Fruit fly (Drosophila melanogaster) whole organism, prepupa: ENCODE measurements around the gene CG5377.

ENCODE experiments used
- CG10631 ChIP-seq: fragments of 200-800 bp; sonication (Bioruptor generic); optimal IDR thresholded peaks from 2 replicates; lab custom pipeline; 2016; ENCODE audit warnings: missing biosample characterization, missing genetic modification characterization
- CG10669 ChIP-seq: fragments of 200-800 bp; sonication (Bioruptor generic); optimal IDR thresholded peaks from 3 replicates; lab custom pipeline; 2018; ENCODE audit warnings: missing biosample characterization, mild to moderate bottlenecking, missing genetic modification characterization, moderate library complexity
- CG11762 ChIP-seq: fragments of 200-800 bp; sonication (Bioruptor generic); optimal IDR thresholded peaks from 3 replicates; lab custom pipeline; 2016; ENCODE audit warnings: missing biosample characterization, missing genetic modification characterization; ENCODE audit not compliant: insufficient read depth
- CG11902 ChIP-seq: fragments of 200-800 bp; sonication (Bioruptor generic); optimal IDR thresholded peaks from 3 replicates; lab custom pipeline; 2016; ENCODE audit warnings: missing biosample characterization, missing genetic modification characterization
- CG1621 ChIP-seq: fragments of 200-800 bp; sonication (Bioruptor generic); optimal IDR thresholded peaks from 3 replicates; lab custom pipeline; 2018; ENCODE audit warnings: missing biosample characterization, mild to moderate bottlenecking, missing genetic modification characterization
- CG16779 ChIP-seq: fragments of 200-800 bp; sonication (Bioruptor generic); optimal IDR thresholded peaks from 3 replicates; lab custom pipeline; 2017; ENCODE audit warnings: missing biosample characterization, mild to moderate bottlenecking, missing genetic modification characterization
- CG3032 ChIP-seq: fragments of 200-800 bp; optimal IDR thresholded peaks from 2 replicates; lab custom pipeline; 2019; ENCODE audit warnings: missing biosample characterization, mild to moderate bottlenecking, missing genetic modification characterization, moderate library complexity
- CG31627 ChIP-seq: fragments of 200-800 bp; sonication (Bioruptor generic); optimal IDR thresholded peaks from 3 replicates; lab custom pipeline; 2016; ENCODE audit warnings: missing biosample characterization, missing genetic modification characterization
- CG32006 ChIP-seq: fragments of 200-800 bp; sonication (Bioruptor generic); optimal IDR thresholded peaks from 3 replicates; lab custom pipeline; 2017; ENCODE audit warnings: missing biosample characterization, mild to moderate bottlenecking, missing genetic modification characterization
- CG34406 ChIP-seq: fragments of 200-800 bp; sonication (Bioruptor generic); optimal IDR thresholded peaks from 3 replicates; lab custom pipeline; 2016; ENCODE audit warnings: missing biosample characterization, missing genetic modification characterization
- CG3919 ChIP-seq: fragments of 200-800 bp; sonication (Bioruptor generic); optimal IDR thresholded peaks from 3 replicates; lab custom pipeline; 2016; ENCODE audit warnings: missing biosample characterization, missing genetic modification characterization
- CG4318 ChIP-seq: fragments of 200-800 bp; sonication (Bioruptor generic); optimal IDR thresholded peaks from 3 replicates; lab custom pipeline; 2017; ENCODE audit warnings: missing biosample characterization, mild to moderate bottlenecking, missing genetic modification characterization
- CG6163 ChIP-seq: fragments of 200-800 bp; sonication (Bioruptor generic); IDR thresholded peaks from 3 replicates; pipeline ENCODE4 v1.3.6; 2022; ENCODE audit warnings: missing biosample characterization, missing genetic modification characterization
- CG6276 ChIP-seq: fragments of 200-800 bp; sonication (Bioruptor generic); optimal IDR thresholded peaks from 2 replicates; lab custom pipeline; 2017; ENCODE audit warnings: missing biosample characterization, mild to moderate bottlenecking, missing genetic modification characterization
- CG6792 ChIP-seq: fragments of 200-800 bp; sonication (Bioruptor generic); optimal IDR thresholded peaks from 3 replicates; lab custom pipeline; 2016; ENCODE audit warnings: missing biosample characterization, missing genetic modification characterization
- CG6808 ChIP-seq: fragments of 200-800 bp; sonication (Bioruptor generic); optimal IDR thresholded peaks from 3 replicates; lab custom pipeline; 2017; ENCODE audit warnings: missing biosample characterization, missing genetic modification characterization, mild to moderate bottlenecking, moderate library complexity, missing genetic modification reagents
- CG8119 ChIP-seq: fragments of 200-800 bp; sonication (Bioruptor generic); IDR thresholded peaks from 3 replicates; pipeline ENCODE4 v1.3.6; 2022; ENCODE audit warnings: missing biosample characterization, missing genetic modification characterization
- CG8632 ChIP-seq: fragments of 200-800 bp; sonication (Bioruptor generic); optimal IDR thresholded peaks from 3 replicates; lab custom pipeline; 2016; ENCODE audit warnings: missing biosample characterization, missing genetic modification characterization
- Eip75B ChIP-seq: fragments of 200-800 bp; sonication (Bioruptor generic); optimal IDR thresholded peaks from 3 replicates; lab custom pipeline; 2016; ENCODE audit warnings: missing biosample characterization, missing genetic modification characterization
- Eip78C ChIP-seq: fragments of 200-800 bp; sonication (Bioruptor generic); peaks from one replicate; lab custom pipeline; 2016; ENCODE audit warnings: missing biosample characterization, missing genetic modification characterization
- Eip93F ChIP-seq: fragments of 200-800 bp; sonication (Bioruptor generic); optimal IDR thresholded peaks from 2 replicates; lab custom pipeline; 2016; ENCODE audit warnings: missing biosample characterization, mild to moderate bottlenecking, missing genetic modification characterization
- Ets96B ChIP-seq: fragments of 200-800 bp; optimal IDR thresholded peaks from 2 replicates; lab custom pipeline; 2019; ENCODE audit warnings: missing biosample characterization, mild to moderate bottlenecking, missing genetic modification characterization, moderate library complexity
- Gug ChIP-seq: fragments of 200-800 bp; sonication (Bioruptor generic); IDR thresholded peaks from 2 replicates; pipeline ENCODE4 v1.3.6; 2022; ENCODE audit warnings: missing biosample characterization, missing genetic modification characterization
- Hr38 ChIP-seq: sonication (Bioruptor generic); optimal IDR thresholded peaks from 2 replicates; lab custom pipeline; 2016; ENCODE audit warnings: missing biosample characterization, missing genetic modification characterization
- Hr4 ChIP-seq: fragments of 200-800 bp; sonication (Bioruptor generic); optimal IDR thresholded peaks from 3 replicates; lab custom pipeline; 2016; ENCODE audit warnings: missing biosample characterization, missing genetic modification characterization
- Smox ChIP-seq: fragments of 200-800 bp; sonication (Bioruptor generic); optimal IDR thresholded peaks from 3 replicates; lab custom pipeline; 2016; ENCODE audit warnings: missing biosample characterization, missing genetic modification characterization
- Sox14 ChIP-seq: fragments of 200-800 bp; sonication (Bioruptor generic); optimal IDR thresholded peaks from 3 replicates; lab custom pipeline; 2016; ENCODE audit warnings: missing biosample characterization, missing genetic modification characterization
- achi ChIP-seq: fragments of 200-800 bp; sonication (Bioruptor generic); optimal IDR thresholded peaks from 3 replicates; lab custom pipeline; 2016; ENCODE audit warnings: missing biosample characterization, missing genetic modification characterization
- cyc ChIP-seq: fragments of 200-800 bp; sonication (Bioruptor generic); optimal IDR thresholded peaks from 3 replicates; lab custom pipeline; 2016; ENCODE audit warnings: missing biosample characterization, missing genetic modification characterization
- dac ChIP-seq: fragments of 200-800 bp; sonication (Bioruptor generic); optimal IDR thresholded peaks from 2 replicates; lab custom pipeline; 2017; ENCODE audit warnings: missing biosample characterization, mild to moderate bottlenecking, missing genetic modification characterization
- eg ChIP-seq: fragments of 200-800 bp; sonication (Bioruptor generic); IDR thresholded peaks from 3 replicates; pipeline ENCODE4 v1.3.6; 2022; ENCODE audit warnings: missing biosample characterization, missing genetic modification characterization
- esn ChIP-seq: fragments of 200-800 bp; sonication (Bioruptor generic); optimal IDR thresholded peaks from 2 replicates; lab custom pipeline; 2016; ENCODE audit warnings: missing biosample characterization, mild to moderate bottlenecking, missing genetic modification characterization, moderate library complexity
- fd59A ChIP-seq: fragments of 200-800 bp; sonication (Bioruptor generic); optimal IDR thresholded peaks from 2 replicates; lab custom pipeline; 2017; ENCODE audit warnings: missing biosample characterization, mild to moderate bottlenecking, missing genetic modification characterization, missing genetic modification reagents
- fd85E ChIP-seq: fragments of 200-800 bp; sonication (Bioruptor generic); optimal IDR thresholded peaks from 3 replicates; lab custom pipeline; 2016; ENCODE audit warnings: missing biosample characterization, missing genetic modification characterization
- fkh ChIP-seq: fragments of 200-800 bp; sonication (Bioruptor generic); optimal IDR thresholded peaks from 3 replicates; lab custom pipeline; 2017; ENCODE audit warnings: missing biosample characterization, mild to moderate bottlenecking, missing genetic modification characterization, moderate library complexity
- lz ChIP-seq: fragments of 200-800 bp; sonication (Bioruptor generic); optimal IDR thresholded peaks from 3 replicates; lab custom pipeline; 2016; ENCODE audit warnings: missing biosample characterization, missing genetic modification characterization
- net ChIP-seq: fragments of 200-800 bp; sonication (Bioruptor generic); optimal IDR thresholded peaks from 3 replicates; lab custom pipeline; 2016; ENCODE audit warnings: missing biosample characterization, missing genetic modification characterization
- pdm3 ChIP-seq: fragments of 200-800 bp; sonication (Bioruptor generic); optimal IDR thresholded peaks from 3 replicates; lab custom pipeline; 2016; ENCODE audit warnings: missing biosample characterization, missing genetic modification characterization
- spab ChIP-seq: fragments of 200-800 bp; sonication (Bioruptor generic); optimal IDR thresholded peaks from 2 replicates; lab custom pipeline; 2017; ENCODE audit warnings: missing biosample characterization, mild to moderate bottlenecking, missing genetic modification characterization, missing genetic modification reagents
- ss ChIP-seq, 2 experiments: fragments of 200-800 bp; sonication (Bioruptor generic); optimal IDR thresholded peaks; 2 replicates in 1 of 2; 3 replicates in 1 of 2; lab custom pipeline; 2017 to 2018; ENCODE audit warnings: mild to moderate bottlenecking in 2 of 2, missing biosample characterization in 2 of 2, missing genetic modification characterization in 2 of 2, moderate library complexity in 1 of 2
- svp ChIP-seq: fragments of 200-800 bp; sonication (Bioruptor generic); peaks from one replicate; lab custom pipeline; 2016; ENCODE audit warnings: missing biosample characterization, missing genetic modification characterization
- topi ChIP-seq: fragments of 200-800 bp; sonication (Bioruptor generic); optimal IDR thresholded peaks from 3 replicates; lab custom pipeline; 2016; ENCODE audit warnings: missing biosample characterization, missing genetic modification characterization

Gene CG5377

dm6 chr3R:22461673-22462585, 6.0 kb downstream of the CG5377 start, which contains the start of the genes Rpn7 and AP-2mu:
Gene Rpn7, minus strand, starts transcription at chr3R:22462054.
Gene AP-2mu, plus strand, starts transcription at chr3R:22462455.
- no peak for TF ChIP-seq fkh (GFP tag; lab: Kevin White, UChicago)
- TF ChIP-seq CG10631 (GFP tag; lab: Kevin White, UChicago) = peak; percentile 21
- TF ChIP-seq fd59A (GFP tag; lab: Kevin White, UChicago) = no peak
- TF ChIP-seq CG10669 (GFP tag; lab: Kevin White, UChicago) = no peak
- TF ChIP-seq Hr38 (GFP tag; lab: Kevin White, UChicago) = no peak
- TF ChIP-seq svp (GFP tag; lab: Kevin White, UChicago) = peak; percentile 73
- peak; percentile 21 for TF ChIP-seq Eip78C (GFP tag; lab: Kevin White, UChicago)
- no peak for TF ChIP-seq CG11762 (GFP tag; lab: Kevin White, UChicago)
- no peak for TF ChIP-seq Eip75B
- TF ChIP-seq esn (GFP tag; lab: Kevin White, UChicago) = peak; percentile 12
- peak; percentile 7 for TF ChIP-seq topi
- TF ChIP-seq Smox = no peak
- no peak for TF ChIP-seq Gug
- TF ChIP-seq, all 60 proteins: peak for 5

- TF ChIP-seq fkh (GFP tag; lab: Kevin White, UChicago) = peak; percentile 25
- peak; percentile 15 for TF ChIP-seq Eip78C (GFP tag; lab: Kevin White, UChicago)
- no peak for TF ChIP-seq CG3919 (GFP tag; lab: Kevin White, UChicago)
These were observed 11.9 kb downstream of the CG5377 start for dm6 chr3R:22456007-22456406.

- TF ChIP-seq pdm3 (GFP tag; lab: Kevin White, UChicago) (peak; percentile 34), Eip75B (peak; percentile 52), CG3032 (peak; percentile 38), eg (GFP tag; lab: Robert Waterston, UW) (0 out of 3 replicates have a peak, but pooled peaks have one; percentile 13), CG6808 (GFP tag; lab: Kevin White, UChicago) (peak; percentile 53), Eip78C (GFP tag; lab: Kevin White, UChicago) (peak; percentile 88), cyc (GFP tag; lab: Kevin White, UChicago) (no peak), Gug (no peak), fd59A (GFP tag; lab: Kevin White, UChicago) (peak; percentile 16), Hr4 (GFP tag; lab: Kevin White, UChicago) (no peak), CG32006 (GFP tag; lab: Kevin White, UChicago) (peak; percentile 72), CG3919 (GFP tag; lab: Kevin White, UChicago) (peak; percentile 35), fkh (GFP tag; lab: Kevin White, UChicago) (no peak), spab (GFP tag; lab: Kevin White, UChicago) (peak; percentile 54), net (peak; percentile 26), CG34406 (GFP tag; lab: Kevin White, UChicago) (peak; percentile 32), CG11902 (peak; percentile 13), lz (GFP tag; lab: Kevin White, UChicago) (peak; percentile 9), CG4318 (GFP tag; lab: Kevin White, UChicago) (no peak), svp (GFP tag; lab: Kevin White, UChicago) (peak; percentile 81), CG11762 (GFP tag; lab: Kevin White, UChicago) (peak; percentile 37), ss (GFP tag; optimal IDR thresholded peaks at IDR 0.05; lab: Kevin White, UChicago) (peak in 1 of 2 experiments; percentile 48), CG1621 (tag; lab: Kevin White, UChicago) (peak; percentile 18), CG8119 (GFP tag; lab: Robert Waterston, UW) (0 out of 3 replicates have a peak, but pooled peaks have one; percentile 22), Eip93F (no peak), fd85E (GFP tag; lab: Kevin White, UChicago) (no peak), dac (GFP tag; lab: Kevin White, UChicago) (no peak), CG6792 (peak; percentile 38), achi (GFP tag; lab: Kevin White, UChicago) (peak; percentile 52), CG6276 (GFP tag; lab: Kevin White, UChicago) (peak; percentile 27), CG16779 (tag; lab: Kevin White, UChicago) (peak; percentile 35), Sox14 (GFP tag; lab: Kevin White, UChicago) (peak; percentile 32), CG6163 (GFP tag; lab: Robert Waterston, UW) (no peak), CG31627 (GFP tag; lab: Kevin White, UChicago) (no peak), CG10631 (GFP tag; lab: Kevin White, UChicago) (peak; percentile 20), Ets96B (tag; lab: Kevin White, UChicago) (peak; percentile 45), CG8632 (GFP tag; lab: Kevin White, UChicago) (peak; percentile 29), CG10669 (GFP tag; lab: Kevin White, UChicago) (peak; percentile 53), topi (peak; percentile 2), esn (GFP tag; lab: Kevin White, UChicago) (peak; percentile 20)
These were observed 12.5 kb downstream of the CG5377 start for dm6 chr3R:22455335-22455985.
